Worm (Caenorhabditis elegans): ENCODE data around the gene F23H11.5.

ce11 chrIII:901600-902250 lies 8.7 kb downstream of the F23H11.5 start:
- TF ChIP-seq dao-5 (tag; optimal IDR thresholded peaks at IDR 0.05) = no peak
- no peak for TF ChIP-seq him-1 (tag; optimal IDR thresholded peaks at IDR 0.05)
